5 worm cellular contexts compared by ENCODE assay signal in genomic region chrIV:1389599-1389998, ce11.
TF ChIP-seq lines count a peak whose summit lies in the region.

No protein-coding gene starts in this region.

TF ChIP-seq in whole organism, L1 larva, 84 proteins besides CTCF, POLR2A, EP300 and RAD21:
- TF ChIP-seq elt-2 (tag; optimal IDR thresholded peaks at IDR 0.05; lab: Kevin White, UChicago): peak; percentile 42
- no peak for TF ChIP-seq blmp-1 (tag; optimal IDR thresholded peaks at IDR 0.05; lab: Kevin White, UChicago)

TF ChIP-seq in whole organism, L2 larva, 48 proteins besides CTCF, POLR2A, EP300 and RAD21:
- no peak for TF ChIP-seq ztf-11 (tag; optimal IDR thresholded peaks at IDR 0.05; lab: Kevin White, UChicago)
- TF ChIP-seq egl-27 (tag; optimal IDR thresholded peaks at IDR 0.05; lab: Kevin White, UChicago): no peak
- peak; percentile 80 for TF ChIP-seq fos-1 (tag; optimal IDR thresholded peaks at IDR 0.05; lab: Kevin White, UChicago)
- TF ChIP-seq elt-1 (tag; optimal IDR thresholded peaks at IDR 0.05; lab: Kevin White, UChicago): no peak
- TF ChIP-seq crh-2 (tag; optimal IDR thresholded peaks at IDR 0.05; lab: Kevin White, UChicago): peak; percentile 12
- no peak for TF ChIP-seq ztf-1 (GFP tag; conservative IDR thresholded peaks at IDR 0.05; lab: Robert Waterston, UW)
- no peak for TF ChIP-seq ceh-82 (tag; optimal IDR thresholded peaks at IDR 0.05; lab: Kevin White, UChicago)
- TF ChIP-seq nhr-6 (tag; optimal IDR thresholded peaks at IDR 0.05; lab: Kevin White, UChicago): no peak

TF ChIP-seq in whole organism, L3 larva, 47 proteins besides CTCF, POLR2A, EP300 and RAD21:
- TF ChIP-seq pqm-1 (tag; optimal IDR thresholded peaks at IDR 0.05; lab: Kevin White, UChicago) (peak; percentile 35), nhr-28 (tag; optimal IDR thresholded peaks at IDR 0.05; lab: Kevin White, UChicago) (no peak), ceh-82 (tag; optimal IDR thresholded peaks at IDR 0.05; lab: Kevin White, UChicago) (no peak), lsy-12 (tag; optimal IDR thresholded peaks at IDR 0.05; lab: Kevin White, UChicago) (no peak), ceh-16 (tag; optimal IDR thresholded peaks at IDR 0.05; lab: Kevin White, UChicago) (no peak), pha-4 (tag; optimal IDR thresholded peaks at IDR 0.05; lab: Kevin White, UChicago) (no peak), elt-2 (tag; optimal IDR thresholded peaks at IDR 0.05; lab: Kevin White, UChicago) (peak; percentile 77)

TF ChIP-seq in whole organism, L4 larva, 104 proteins besides CTCF, POLR2A, EP300 and RAD21:
- TF ChIP-seq nhr-42 (GFP tag; IDR thresholded peaks at IDR 0.05; lab: Robert Waterston, UW) (no peak), nhr-111 (GFP tag; optimal IDR thresholded peaks at IDR 0.05; lab: Kevin White, UChicago) (no peak), ZK546.5 (tag; optimal IDR thresholded peaks at IDR 0.05; lab: Kevin White, UChicago) (no peak), nhr-25 (tag; optimal IDR thresholded peaks at IDR 0.05; lab: Kevin White, UChicago; ENCODE audit: borderline replicate concordance, insufficient read depth) (no peak), nhr-41 (GFP tag; IDR thresholded peaks at IDR 0.05; lab: Robert Waterston, UW) (peak; percentile 62; the same call in 1 of the 2 replicates), gei-8 (GFP tag; optimal IDR thresholded peaks at IDR 0.05; lab: Kevin White, UChicago) (no peak), R02D3.7 (tag; optimal IDR thresholded peaks at IDR 0.05; lab: Kevin White, UChicago) (no peak), daf-19 (GFP tag; conservative IDR thresholded peaks at IDR 0.05; lab: Robert Waterston, UW) (no peak), nhr-48 (tag; optimal IDR thresholded peaks at IDR 0.05; lab: Kevin White, UChicago) (no peak), nhr-77 (tag; optimal IDR thresholded peaks at IDR 0.05; lab: Kevin White, UChicago) (peak; percentile 4), F44E2.7 (GFP tag; IDR thresholded peaks at IDR 0.05; lab: Robert Waterston, UW) (no peak), aha-1 (tag; lab: Kevin White, UChicago) (peak; percentile 26), ceh-28 (tag; optimal IDR thresholded peaks at IDR 0.05; lab: Kevin White, UChicago) (no peak), nhr-10 (tag; optimal IDR thresholded peaks at IDR 0.05; lab: Kevin White, UChicago) (no peak), lsy-2 (tag; optimal IDR thresholded peaks at IDR 0.05; lab: Kevin White, UChicago) (no peak), dmd-6 (GFP tag; IDR thresholded peaks at IDR 0.05; lab: Robert Waterston, UW) (peak; percentile 43; the same call in 1 of the 2 replicates), nhr-28 (tag; optimal IDR thresholded peaks at IDR 0.05; lab: Kevin White, UChicago) (peak; percentile 19), pqm-1 (tag; optimal IDR thresholded peaks at IDR 0.05; lab: Kevin White, UChicago) (peak; percentile 34), hlh-11 (tag; optimal IDR thresholded peaks at IDR 0.05; lab: Kevin White, UChicago) (peak; percentile 39), lin-29 (GFP tag; IDR thresholded peaks at IDR 0.05; lab: Robert Waterston, UW) (no peak), dve-1 (tag; optimal IDR thresholded peaks at IDR 0.05; lab: Kevin White, UChicago; ENCODE audit: insufficient read depth) (peak; percentile 32)

TF ChIP-seq in whole organism, young adult, 124 proteins besides CTCF, POLR2A, EP300 and RAD21:
- TF ChIP-seq somi-1 (GFP tag; optimal IDR thresholded peaks at IDR 0.05; lab: Kevin White, UChicago) (no peak), F39B2.1 (GFP tag; IDR thresholded peaks at IDR 0.05; lab: Robert Waterston, UW) (no peak), Y56A3A.18 (GFP tag; IDR thresholded peaks at IDR 0.05; lab: Robert Waterston, UW) (no peak), nhr-80 (tag; optimal IDR thresholded peaks at IDR 0.05; lab: Kevin White, UChicago) (peak; percentile 58), ekl-4 (GFP tag; IDR thresholded peaks at IDR 0.05; lab: Robert Waterston, UW) (no peak), F33H1.4 (GFP tag; IDR thresholded peaks at IDR 0.05; lab: Robert Waterston, UW) (no peak), F57A8.1 (GFP tag; optimal IDR thresholded peaks at IDR 0.05; lab: Kevin White, UChicago) (no peak), ceh-40 (GFP tag; IDR thresholded peaks at IDR 0.05; lab: Robert Waterston, UW) (no peak), lin-40 (tag; optimal IDR thresholded peaks at IDR 0.05; lab: Kevin White, UChicago) (no peak), cebp-1 (GFP tag; IDR thresholded peaks at IDR 0.05; lab: Robert Waterston, UW) (no peak), cebp-1 (tag; optimal IDR thresholded peaks at IDR 0.05; lab: Kevin White, UChicago) (peak; percentile 38), T07F8.4 (tag; optimal IDR thresholded peaks at IDR 0.05; lab: Kevin White, UChicago) (no peak), hmg-1.2 (GFP tag; IDR thresholded peaks at IDR 0.05; lab: Robert Waterston, UW) (no peak), nfya-2 (GFP tag; IDR thresholded peaks at IDR 0.05; lab: Robert Waterston, UW) (no peak), madf-6 (GFP tag; IDR thresholded peaks at IDR 0.05; lab: Robert Waterston, UW) (no peak), mes-4 (tag; optimal IDR thresholded peaks at IDR 0.05; lab: Kevin White, UChicago) (no peak), tbx-9 (tag; optimal IDR thresholded peaks at IDR 0.05; lab: Kevin White, UChicago; ENCODE audit: borderline replicate concordance) (no peak), K11D2.4 (GFP tag; IDR thresholded peaks at IDR 0.05; lab: Robert Waterston, UW) (no peak), ztf-28 (GFP tag; IDR thresholded peaks at IDR 0.05; lab: Robert Waterston, UW) (0 out of 2 replicates have a peak, but pooled peaks have one; percentile 5), lin-35 (GFP tag; optimal IDR thresholded peaks at IDR 0.05; lab: Kevin White, UChicago) (no peak), efl-1 (GFP tag; optimal IDR thresholded peaks at IDR 0.05; lab: Kevin White, UChicago) (no peak), rcor-1 (GFP tag; IDR thresholded peaks at IDR 0.05; lab: Robert Waterston, UW) (no peak), repo-1 (tag; optimal IDR thresholded peaks at IDR 0.05; lab: Kevin White, UChicago) (no peak)
